Worm (Caenorhabditis elegans): ENCODE results near the gene Y116F11A.1.

- no peak for TF ChIP-seq elt-3 (tag; optimal IDR thresholded peaks at IDR 0.05)
- TF ChIP-seq snpc-4 (tag; optimal IDR thresholded peaks at IDR 0.05): no peak
- no peak for TF ChIP-seq pha-4 (tag; optimal IDR thresholded peaks at IDR 0.05)
- no peak for TF ChIP-seq ztf-11 (tag; optimal IDR thresholded peaks at IDR 0.05)
- TF ChIP-seq nhr-76 (tag; optimal IDR thresholded peaks at IDR 0.05): no peak
- TF ChIP-seq drap-1 (GFP tag; optimal IDR thresholded peaks at IDR 0.05): no peak
- TF ChIP-seq lin-32 (GFP tag; optimal IDR thresholded peaks at IDR 0.05): no peak
- TF ChIP-seq nhr-237 (tag; optimal IDR thresholded peaks at IDR 0.05): no peak
- TF ChIP-seq nhr-12 (tag; optimal IDR thresholded peaks at IDR 0.05): no peak
- TF ChIP-seq elt-1 (tag; optimal IDR thresholded peaks at IDR 0.05; ENCODE audit: borderline replicate concordance, insufficient read depth): no peak
- TF ChIP-seq nhr-28 (tag; optimal IDR thresholded peaks at IDR 0.05): no peak
- no peak for TF ChIP-seq blmp-1 (tag; optimal IDR thresholded peaks at IDR 0.05)
Measured at ce11 chrV:19730280-19730679, at the start of gene Y116F11A.1.
